Fruit fly (Drosophila melanogaster) whole organism, prepupa: ENCODE results near the gene CG43740.

Source experiments
- CG10669 ChIP-seq: fragments of 200-800 bp; sonication (Bioruptor generic); optimal IDR thresholded peaks from 3 replicates; lab custom pipeline; 2018; ENCODE audit warnings: missing biosample characterization, mild to moderate bottlenecking, missing genetic modification characterization, moderate library complexity
- CG11762 ChIP-seq: fragments of 200-800 bp; sonication (Bioruptor generic); optimal IDR thresholded peaks from 3 replicates; lab custom pipeline; 2016; ENCODE audit warnings: missing biosample characterization, missing genetic modification characterization; ENCODE audit not compliant: insufficient read depth
- CG11902 ChIP-seq: fragments of 200-800 bp; sonication (Bioruptor generic); optimal IDR thresholded peaks from 3 replicates; lab custom pipeline; 2016; ENCODE audit warnings: missing biosample characterization, missing genetic modification characterization
- CG15336 ChIP-seq: fragments of 200-800 bp; sonication (Bioruptor generic); IDR thresholded peaks from 2 replicates; pipeline ENCODE4 v1.3.6; 2022; ENCODE audit warnings: missing biosample characterization, missing genetic modification characterization
- CG1621 ChIP-seq: fragments of 200-800 bp; sonication (Bioruptor generic); optimal IDR thresholded peaks from 3 replicates; lab custom pipeline; 2018; ENCODE audit warnings: missing biosample characterization, mild to moderate bottlenecking, missing genetic modification characterization
- CG16779 ChIP-seq: fragments of 200-800 bp; sonication (Bioruptor generic); optimal IDR thresholded peaks from 3 replicates; lab custom pipeline; 2017; ENCODE audit warnings: missing biosample characterization, mild to moderate bottlenecking, missing genetic modification characterization
- CG3032 ChIP-seq: fragments of 200-800 bp; optimal IDR thresholded peaks from 2 replicates; lab custom pipeline; 2019; ENCODE audit warnings: missing biosample characterization, mild to moderate bottlenecking, missing genetic modification characterization, moderate library complexity
- CG31627 ChIP-seq: fragments of 200-800 bp; sonication (Bioruptor generic); optimal IDR thresholded peaks from 3 replicates; lab custom pipeline; 2016; ENCODE audit warnings: missing biosample characterization, missing genetic modification characterization
- CG34406 ChIP-seq: fragments of 200-800 bp; sonication (Bioruptor generic); optimal IDR thresholded peaks from 3 replicates; lab custom pipeline; 2016; ENCODE audit warnings: missing biosample characterization, missing genetic modification characterization
- CG3919 ChIP-seq: fragments of 200-800 bp; sonication (Bioruptor generic); optimal IDR thresholded peaks from 3 replicates; lab custom pipeline; 2016; ENCODE audit warnings: missing biosample characterization, missing genetic modification characterization
- CG4318 ChIP-seq: fragments of 200-800 bp; sonication (Bioruptor generic); optimal IDR thresholded peaks from 3 replicates; lab custom pipeline; 2017; ENCODE audit warnings: missing biosample characterization, mild to moderate bottlenecking, missing genetic modification characterization
- CG6163 ChIP-seq: fragments of 200-800 bp; sonication (Bioruptor generic); IDR thresholded peaks from 3 replicates; pipeline ENCODE4 v1.3.6; 2022; ENCODE audit warnings: missing biosample characterization, missing genetic modification characterization
- CG6792 ChIP-seq: fragments of 200-800 bp; sonication (Bioruptor generic); optimal IDR thresholded peaks from 3 replicates; lab custom pipeline; 2016; ENCODE audit warnings: missing biosample characterization, missing genetic modification characterization
- CG6808 ChIP-seq: fragments of 200-800 bp; sonication (Bioruptor generic); optimal IDR thresholded peaks from 3 replicates; lab custom pipeline; 2017; ENCODE audit warnings: missing biosample characterization, missing genetic modification characterization, mild to moderate bottlenecking, moderate library complexity, missing genetic modification reagents
- CG7368 ChIP-seq: fragments of 200-800 bp; sonication (Bioruptor generic); optimal IDR thresholded peaks from 3 replicates; lab custom pipeline; 2016; ENCODE audit warnings: missing biosample characterization, missing genetic modification characterization
- CG8119 ChIP-seq: fragments of 200-800 bp; sonication (Bioruptor generic); IDR thresholded peaks from 3 replicates; pipeline ENCODE4 v1.3.6; 2022; ENCODE audit warnings: missing biosample characterization, missing genetic modification characterization
- CG9139 ChIP-seq: fragments of 200-800 bp; sonication (Bioruptor generic); optimal IDR thresholded peaks from 3 replicates; lab custom pipeline; 2017; ENCODE audit warnings: missing biosample characterization, mild to moderate bottlenecking, missing genetic modification characterization
- Eip75B ChIP-seq: fragments of 200-800 bp; sonication (Bioruptor generic); optimal IDR thresholded peaks from 3 replicates; lab custom pipeline; 2016; ENCODE audit warnings: missing biosample characterization, missing genetic modification characterization
- Eip93F ChIP-seq: fragments of 200-800 bp; sonication (Bioruptor generic); optimal IDR thresholded peaks from 2 replicates; lab custom pipeline; 2016; ENCODE audit warnings: missing biosample characterization, mild to moderate bottlenecking, missing genetic modification characterization
- Ets21C ChIP-seq: fragments of 200-800 bp; sonication (Bioruptor generic); optimal IDR thresholded peaks from 3 replicates; lab custom pipeline; 2016; ENCODE audit warnings: missing biosample characterization, missing genetic modification characterization
- Ets96B ChIP-seq: fragments of 200-800 bp; optimal IDR thresholded peaks from 2 replicates; lab custom pipeline; 2019; ENCODE audit warnings: missing biosample characterization, mild to moderate bottlenecking, missing genetic modification characterization, moderate library complexity
- Hr38 ChIP-seq: sonication (Bioruptor generic); optimal IDR thresholded peaks from 2 replicates; lab custom pipeline; 2016; ENCODE audit warnings: missing biosample characterization, missing genetic modification characterization
- Hr39 ChIP-seq: fragments of 200-800 bp; sonication (Bioruptor generic); optimal IDR thresholded peaks from 2 replicates; lab custom pipeline; 2016; ENCODE audit warnings: missing biosample characterization, missing genetic modification characterization
- Hr4 ChIP-seq: fragments of 200-800 bp; sonication (Bioruptor generic); optimal IDR thresholded peaks from 3 replicates; lab custom pipeline; 2016; ENCODE audit warnings: missing biosample characterization, missing genetic modification characterization
- OdsH ChIP-seq: fragments of 200-800 bp; sonication (Bioruptor generic); optimal IDR thresholded peaks from 3 replicates; lab custom pipeline; 2016; ENCODE audit warnings: missing biosample characterization, missing genetic modification characterization
- Smox ChIP-seq: fragments of 200-800 bp; sonication (Bioruptor generic); optimal IDR thresholded peaks from 3 replicates; lab custom pipeline; 2016; ENCODE audit warnings: missing biosample characterization, missing genetic modification characterization
- Sox102F ChIP-seq: fragments of 200-800 bp; sonication (Bioruptor generic); optimal IDR thresholded peaks from 2 replicates; lab custom pipeline; 2016; ENCODE audit warnings: missing biosample characterization, mild to moderate bottlenecking, missing genetic modification characterization
- Sox14 ChIP-seq: fragments of 200-800 bp; sonication (Bioruptor generic); optimal IDR thresholded peaks from 3 replicates; lab custom pipeline; 2016; ENCODE audit warnings: missing biosample characterization, missing genetic modification characterization
- Sox15 ChIP-seq: fragments of 200-800 bp; sonication (Bioruptor generic); optimal IDR thresholded peaks from 3 replicates; lab custom pipeline; 2016; ENCODE audit warnings: missing biosample characterization, missing genetic modification characterization
- achi ChIP-seq: fragments of 200-800 bp; sonication (Bioruptor generic); optimal IDR thresholded peaks from 3 replicates; lab custom pipeline; 2016; ENCODE audit warnings: missing biosample characterization, missing genetic modification characterization
- acj6 ChIP-seq: fragments of 200-800 bp; sonication (Bioruptor generic); optimal IDR thresholded peaks from 3 replicates; lab custom pipeline; 2016; ENCODE audit warnings: missing biosample characterization, missing genetic modification characterization
- cyc ChIP-seq: fragments of 200-800 bp; sonication (Bioruptor generic); optimal IDR thresholded peaks from 3 replicates; lab custom pipeline; 2016; ENCODE audit warnings: missing biosample characterization, missing genetic modification characterization
- dac ChIP-seq: fragments of 200-800 bp; sonication (Bioruptor generic); optimal IDR thresholded peaks from 2 replicates; lab custom pipeline; 2017; ENCODE audit warnings: missing biosample characterization, mild to moderate bottlenecking, missing genetic modification characterization
- eg ChIP-seq: fragments of 200-800 bp; sonication (Bioruptor generic); IDR thresholded peaks from 3 replicates; pipeline ENCODE4 v1.3.6; 2022; ENCODE audit warnings: missing biosample characterization, missing genetic modification characterization
- esn ChIP-seq: fragments of 200-800 bp; sonication (Bioruptor generic); optimal IDR thresholded peaks from 2 replicates; lab custom pipeline; 2016; ENCODE audit warnings: missing biosample characterization, mild to moderate bottlenecking, missing genetic modification characterization, moderate library complexity
- fd59A ChIP-seq: fragments of 200-800 bp; sonication (Bioruptor generic); optimal IDR thresholded peaks from 2 replicates; lab custom pipeline; 2017; ENCODE audit warnings: missing biosample characterization, mild to moderate bottlenecking, missing genetic modification characterization, missing genetic modification reagents
- fd85E ChIP-seq: fragments of 200-800 bp; sonication (Bioruptor generic); optimal IDR thresholded peaks from 3 replicates; lab custom pipeline; 2016; ENCODE audit warnings: missing biosample characterization, missing genetic modification characterization
- fkh ChIP-seq: fragments of 200-800 bp; sonication (Bioruptor generic); optimal IDR thresholded peaks from 3 replicates; lab custom pipeline; 2017; ENCODE audit warnings: missing biosample characterization, mild to moderate bottlenecking, missing genetic modification characterization, moderate library complexity
- lz ChIP-seq: fragments of 200-800 bp; sonication (Bioruptor generic); optimal IDR thresholded peaks from 3 replicates; lab custom pipeline; 2016; ENCODE audit warnings: missing biosample characterization, missing genetic modification characterization
- net ChIP-seq: fragments of 200-800 bp; sonication (Bioruptor generic); optimal IDR thresholded peaks from 3 replicates; lab custom pipeline; 2016; ENCODE audit warnings: missing biosample characterization, missing genetic modification characterization
- pdm3 ChIP-seq: fragments of 200-800 bp; sonication (Bioruptor generic); optimal IDR thresholded peaks from 3 replicates; lab custom pipeline; 2016; ENCODE audit warnings: missing biosample characterization, missing genetic modification characterization
- salr ChIP-seq, 2 experiments: fragments of 200-800 bp; sonication (Bioruptor generic); optimal IDR thresholded peaks; 3 replicates each; lab custom pipeline; 2016 to 2018; ENCODE audit warnings: missing biosample characterization in 2 of 2, missing genetic modification characterization in 2 of 2, mild to moderate bottlenecking in 1 of 2
- spab ChIP-seq: fragments of 200-800 bp; sonication (Bioruptor generic); optimal IDR thresholded peaks from 2 replicates; lab custom pipeline; 2017; ENCODE audit warnings: missing biosample characterization, mild to moderate bottlenecking, missing genetic modification characterization, missing genetic modification reagents
- ss ChIP-seq, 2 experiments: fragments of 200-800 bp; sonication (Bioruptor generic); optimal IDR thresholded peaks; 2 replicates in 1 of 2; 3 replicates in 1 of 2; lab custom pipeline; 2017 to 2018; ENCODE audit warnings: mild to moderate bottlenecking in 2 of 2, missing biosample characterization in 2 of 2, missing genetic modification characterization in 2 of 2, moderate library complexity in 1 of 2
- topi ChIP-seq: fragments of 200-800 bp; sonication (Bioruptor generic); optimal IDR thresholded peaks from 3 replicates; lab custom pipeline; 2016; ENCODE audit warnings: missing biosample characterization, missing genetic modification characterization
- vri ChIP-seq: fragments of 200-800 bp; sonication (Bioruptor generic); optimal IDR thresholded peaks from 3 replicates; lab custom pipeline; 2016; ENCODE audit warnings: missing biosample characterization, mild to moderate bottlenecking, missing genetic modification characterization

The CG43740 gene

dm6 chrX:10318416-10318961 is 15.0 kb upstream of the CG43740 start:
- peak; percentile 52 for TF ChIP-seq topi (GFP tag; lab: Kevin White, UChicago)
- TF ChIP-seq Eip75B (GFP tag; lab: Kevin White, UChicago) = no peak
- peak; percentile 28 for TF ChIP-seq CG3919
- no peak for TF ChIP-seq CG6808 (GFP tag; lab: Kevin White, UChicago)
- no peak for TF ChIP-seq pdm3
- 0 out of 3 replicates have a peak, but pooled peaks have one; percentile 13 for TF ChIP-seq CG6163
- no peak for TF ChIP-seq salr (GFP tag; optimal IDR thresholded peaks at IDR 0.05; lab: Kevin White, UChicago)
- TF ChIP-seq net (GFP tag; lab: Kevin White, UChicago) = peak; percentile 6
- no peak for TF ChIP-seq CG11762 (GFP tag; lab: Kevin White, UChicago)
- no peak for TF ChIP-seq CG4318
- peak in 1 of 2 experiments; percentile 37 for TF ChIP-seq ss (GFP tag; optimal IDR thresholded peaks at IDR 0.05; lab: Kevin White, UChicago)
- TF ChIP-seq esn (GFP tag; lab: Kevin White, UChicago) = no peak
- peak; percentile 26 for TF ChIP-seq Smox (GFP tag; lab: Kevin White, UChicago)
- peak; percentile 50 for TF ChIP-seq lz (GFP tag; lab: Kevin White, UChicago)

dm6 chrX:10318962-10319571 is 14.4 kb upstream of the CG43740 start:
- TF ChIP-seq CG4318 (no peak), cyc (GFP tag; lab: Kevin White, UChicago) (peak; percentile 12), CG10669 (GFP tag; lab: Kevin White, UChicago) (no peak), Eip75B (GFP tag; lab: Kevin White, UChicago) (peak; percentile 19), Smox (GFP tag; lab: Kevin White, UChicago) (peak; percentile 3), OdsH (GFP tag; lab: Kevin White, UChicago) (peak; percentile 28), CG9139 (no peak), Hr39 (GFP tag; lab: Kevin White, UChicago) (peak; percentile 31), esn (GFP tag; lab: Kevin White, UChicago) (peak; percentile 53), fkh (GFP tag; lab: Kevin White, UChicago) (no peak), CG31627 (GFP tag; lab: Kevin White, UChicago) (peak; percentile 21), eg (GFP tag; lab: Robert Waterston, UW) (peak; percentile 46; the same call in 2 of the 3 replicates), CG1621 (tag; lab: Kevin White, UChicago) (no peak), Sox15 (GFP tag; lab: Kevin White, UChicago) (no peak), Sox14 (peak; percentile 10), CG6163 (no peak), fd85E (GFP tag; lab: Kevin White, UChicago) (no peak), spab (no peak), CG7368 (GFP tag; lab: Kevin White, UChicago) (no peak), ss (GFP tag; optimal IDR thresholded peaks at IDR 0.05; lab: Kevin White, UChicago) (no peak), salr (GFP tag; optimal IDR thresholded peaks at IDR 0.05; lab: Kevin White, UChicago) (peak in 1 of 2 experiments; percentile 13), CG15336 (GFP tag; lab: Robert Waterston, UW) (peak; percentile 51; the same call in 1 of the 2 replicates), fd59A (GFP tag; lab: Kevin White, UChicago) (no peak), Eip93F (GFP tag; lab: Kevin White, UChicago) (peak; percentile 5), CG11762 (GFP tag; lab: Kevin White, UChicago) (no peak), Sox102F (peak; percentile 35), CG8119 (no peak; the same call in 2 of the 3 replicates), Hr4 (GFP tag; lab: Kevin White, UChicago) (peak; percentile 30), Hr38 (GFP tag; lab: Kevin White, UChicago) (no peak), CG6808 (GFP tag; lab: Kevin White, UChicago) (no peak), Ets21C (GFP tag; lab: Kevin White, UChicago) (no peak), dac (GFP tag; lab: Kevin White, UChicago) (no peak), Ets96B (tag; lab: Kevin White, UChicago) (no peak), achi (GFP tag; lab: Kevin White, UChicago) (no peak), CG6792 (peak; percentile 45), lz (GFP tag; lab: Kevin White, UChicago) (peak; percentile 45), CG34406 (no peak), CG3919 (peak; percentile 26), CG3032 (tag; lab: Kevin White, UChicago) (no peak), CG16779 (tag; lab: Kevin White, UChicago) (no peak), acj6 (GFP tag; lab: Kevin White, UChicago) (peak; percentile 45), pdm3 (peak; percentile 39), vri (GFP tag; lab: Kevin White, UChicago) (peak; percentile 55), CG11902 (GFP tag; lab: Kevin White, UChicago) (no peak)
